Fruit fly (Drosophila melanogaster): ENCODE results near the gene CCKLR-17D3.

DNA sequence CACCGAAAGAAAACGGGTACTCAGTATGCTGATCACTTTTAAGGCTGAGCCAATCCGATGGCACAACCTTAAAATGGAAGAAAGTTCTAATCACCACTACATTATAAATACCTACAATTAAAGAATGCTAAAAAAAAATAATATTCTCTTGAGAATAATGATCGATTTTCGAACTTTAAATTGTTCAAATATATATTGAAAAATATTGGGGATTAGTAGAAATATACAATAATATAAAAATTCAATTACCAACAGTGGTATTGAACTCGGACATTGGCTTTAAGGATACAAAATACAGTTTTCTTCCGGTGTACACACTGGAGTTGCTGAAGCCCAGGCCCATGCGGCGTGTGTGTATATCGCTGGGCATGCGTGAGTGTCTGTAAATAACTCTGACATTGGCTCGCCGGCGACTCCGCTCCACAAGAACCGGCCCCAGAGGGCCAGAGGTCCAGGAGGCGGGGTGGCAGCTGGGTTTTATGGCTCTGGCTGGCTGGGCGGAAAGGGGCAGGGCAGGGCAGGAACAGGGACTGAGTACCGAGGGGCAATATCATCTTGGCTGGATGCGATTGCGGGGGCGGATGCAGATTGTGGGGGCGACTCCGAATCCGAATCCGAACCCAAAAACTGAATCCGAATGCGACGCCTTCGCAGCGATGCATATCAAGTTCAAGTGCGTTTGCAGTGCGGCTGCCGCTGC is 2.2 kb upstream of the CCKLR-17D3 start:
- no peak for TF ChIP-seq CTCF (optimal IDR thresholded peaks at IDR 0.05)
- TF ChIP-seq CG8478 (optimal IDR thresholded peaks at IDR 0.05), result no peak
